Worm (Caenorhabditis elegans) whole organism, L4/young adult: ENCODE measurements around the gene fbxb-34.

Experiments used
- W03F9.2 ChIP-seq: fragments of 150-350 bp; optimal IDR thresholded peaks from 2 replicates; lab custom pipeline; 2014; ENCODE audit warnings: missing biosample characterization, missing genetic modification characterization
- him-1 ChIP-seq: sonication (generic microtip); optimal IDR thresholded peaks from 2 replicates; lab custom pipeline; 2016; ENCODE audit warnings: missing genotype, missing genetic modification reagents, missing genetic modification characterization, missing compliant biosample characterization

DNA sequence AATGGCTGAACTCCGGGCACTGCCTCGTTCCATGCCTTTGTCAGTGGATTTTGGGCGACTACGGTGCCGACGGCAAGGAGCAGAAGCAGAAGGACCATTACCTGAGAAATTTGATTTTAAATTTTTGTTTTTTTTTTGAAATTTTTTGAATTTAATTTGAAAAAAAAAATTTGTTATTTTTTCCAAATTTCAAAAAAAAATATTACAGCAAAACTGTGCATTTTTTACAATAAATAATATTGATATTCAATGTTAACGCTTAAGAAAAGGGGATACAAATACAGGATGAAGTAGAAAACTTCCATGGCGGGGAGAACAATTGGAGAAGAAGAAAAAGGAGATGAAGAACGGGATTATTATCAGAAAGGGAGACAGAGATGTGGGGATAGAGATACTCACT is 15.6 kb upstream of the fbxb-34 start, which contains the start of gene mlt-8:
- TF ChIP-seq him-1 (tag; lab: Kevin White, UChicago) (no peak), W03F9.2 (no peak)
